Worm (Caenorhabditis elegans): Measurements from ENCODE around the gene Y75B12B.3.

Y75B12B.3 gene

ce11 chrV:15232200-15232599, 46.1 kb upstream of the Y75B12B.3 start, which contains the start of gene srw-13:
srw-13 (plus strand) TSS chrV:15232500.
- TF ChIP-seq lin-40 (tag; optimal IDR thresholded peaks at IDR 0.05) = no peak
- TF ChIP-seq egl-18 (GFP tag; IDR thresholded peaks at IDR 0.05) = no peak
- no peak for TF ChIP-seq B0336.3 (GFP tag; IDR thresholded peaks at IDR 0.05)
- no peak for TF ChIP-seq madf-3 (GFP tag; IDR thresholded peaks at IDR 0.05)
- TF ChIP-seq Y67H2A.10 (GFP tag; conservative IDR thresholded peaks at IDR 0.05) = no peak
- no peak for TF ChIP-seq madf-6 (GFP tag; IDR thresholded peaks at IDR 0.05)
- no peak for TF ChIP-seq xnd-1 (tag; optimal IDR thresholded peaks at IDR 0.05)
- no peak for TF ChIP-seq ccch-3 (GFP tag; optimal IDR thresholded peaks at IDR 0.05)

- TF ChIP-seq bed-1 (GFP tag; IDR thresholded peaks at IDR 0.05) (no peak), madf-6 (GFP tag; IDR thresholded peaks at IDR 0.05) (no peak), nfya-2 (GFP tag; IDR thresholded peaks at IDR 0.05) (no peak), akir-1 (GFP tag; optimal IDR thresholded peaks at IDR 0.05) (no peak), D2030.7 (GFP tag; IDR thresholded peaks at IDR 0.05) (no peak), egrh-3 (GFP tag; IDR thresholded peaks at IDR 0.05) (no peak), lin-40 (tag; optimal IDR thresholded peaks at IDR 0.05) (no peak), hmg-1.2 (GFP tag; IDR thresholded peaks at IDR 0.05) (no peak), cebp-2 (GFP tag; IDR thresholded peaks at IDR 0.05) (no peak), F39B2.1 (GFP tag; IDR thresholded peaks at IDR 0.05) (no peak), F37B4.10 (GFP tag; IDR thresholded peaks at IDR 0.05) (no peak), snpc-4 (GFP tag; optimal IDR thresholded peaks at IDR 0.05) (no peak), snpc-4 (tag; optimal IDR thresholded peaks at IDR 0.05) (no peak), ceh-79 (tag; optimal IDR thresholded peaks at IDR 0.05) (no peak), ztf-3 (GFP tag; optimal IDR thresholded peaks at IDR 0.05) (no peak), rcor-1 (GFP tag; IDR thresholded peaks at IDR 0.05) (no peak), dpl-1 (GFP tag; optimal IDR thresholded peaks at IDR 0.05) (no peak), bed-2 (GFP tag; IDR thresholded peaks at IDR 0.05) (no peak)
These were observed 44.2 kb upstream of the Y75B12B.3 start, which contains the start of gene srw-15 for ce11 chrV:15230243-15230642. srw-15 (plus strand) TSS chrV:15230543.

- no peak for TF ChIP-seq tlf-1 (GFP tag; optimal IDR thresholded peaks at IDR 0.05)
- no peak for TF ChIP-seq sdz-38 (tag; optimal IDR thresholded peaks at IDR 0.05)
- TF ChIP-seq ceh-40 (GFP tag; IDR thresholded peaks at IDR 0.05) = no peak
- no peak for TF ChIP-seq snpc-3.4 (tag; optimal IDR thresholded peaks at IDR 0.05)
- no peak for TF ChIP-seq C17E4.6 (GFP tag; IDR thresholded peaks at IDR 0.05)
- no peak for TF ChIP-seq F39B2.1 (GFP tag; IDR thresholded peaks at IDR 0.05)
- TF ChIP-seq unc-62 (GFP tag; optimal IDR thresholded peaks at IDR 0.05) = no peak
- TF ChIP-seq tbp1 (GFP tag; optimal IDR thresholded peaks at IDR 0.05) = no peak
- TF ChIP-seq ceh-27 (GFP tag; optimal IDR thresholded peaks at IDR 0.05) = no peak
- TF ChIP-seq nhr-90 (tag; optimal IDR thresholded peaks at IDR 0.05) = no peak
- no peak for TF ChIP-seq T07F8.4 (tag; optimal IDR thresholded peaks at IDR 0.05)
- no peak for TF ChIP-seq nfyb-1 (GFP tag; IDR thresholded peaks at IDR 0.05)
- no peak for TF ChIP-seq ceh-79 (tag; optimal IDR thresholded peaks at IDR 0.05)
- no peak for TF ChIP-seq lin-54 (GFP tag; optimal IDR thresholded peaks at IDR 0.05)
These were observed 40.1 kb upstream of the Y75B12B.3 start for ce11 chrV:15226206-15226605.

ce11 chrV:15225650-15226049, 39.6 kb upstream of the Y75B12B.3 start, which contains the start of gene srw-14:
srw-14 (plus strand) TSS chrV:15225950.
- TF ChIP-seq nfyb-1 (GFP tag; IDR thresholded peaks at IDR 0.05) = no peak
- no peak for TF ChIP-seq hmg-1.2 (GFP tag; IDR thresholded peaks at IDR 0.05)
- no peak for TF ChIP-seq him-1 (tag; optimal IDR thresholded peaks at IDR 0.05)
- TF ChIP-seq F37B4.10 (GFP tag; IDR thresholded peaks at IDR 0.05) = no peak
- no peak for TF ChIP-seq madf-6 (GFP tag; IDR thresholded peaks at IDR 0.05)
- no peak for TF ChIP-seq athp-1 (tag; optimal IDR thresholded peaks at IDR 0.05)
- no peak for TF ChIP-seq ZK185.1 (tag; optimal IDR thresholded peaks at IDR 0.05; ENCODE audit: poor library complexity, severe bottlenecking)
- no peak for TF ChIP-seq snpc-1.3 (tag; optimal IDR thresholded peaks at IDR 0.05; ENCODE audit: insufficient read depth)
- TF ChIP-seq ztf-28 (GFP tag; IDR thresholded peaks at IDR 0.05) = no peak
- no peak for TF ChIP-seq ekl-4 (GFP tag; IDR thresholded peaks at IDR 0.05)
- no peak for TF ChIP-seq B0035.1 (tag; optimal IDR thresholded peaks at IDR 0.05)
